Fruit fly (Drosophila melanogaster) whole organism, wandering third instar larva: Measurements from ENCODE around the gene NP15.6.

ENCODE experiments used
- Abd-B ChIP-seq: fragments of >200 bp; optimal IDR thresholded peaks from 2 replicates; lab custom pipeline; 2017; ENCODE audit warnings: missing biosample characterization, missing genetic modification characterization
- CG9705 ChIP-seq: fragments of 200-800 bp; sonication (Bioruptor generic); optimal IDR thresholded peaks from 2 replicates; lab custom pipeline; 2018; ENCODE audit warnings: missing biosample characterization, mild to moderate bottlenecking, missing genetic modification characterization
- Dfd ChIP-seq: fragments of >200 bp; optimal IDR thresholded peaks from 2 replicates; lab custom pipeline; 2017; ENCODE audit warnings: missing biosample characterization, missing genetic modification characterization
- Hnf4 ChIP-seq: fragments of 200-800 bp; sonication (Bioruptor generic); optimal IDR thresholded peaks from 2 replicates; lab custom pipeline; 2016; ENCODE audit warnings: missing biosample characterization, mild to moderate bottlenecking, missing genetic modification characterization
- OdsH ChIP-seq: fragments of 200-800 bp; sonication (Bioruptor generic); optimal IDR thresholded peaks from 2 replicates; lab custom pipeline; 2016; ENCODE audit warnings: missing biosample characterization, mild to moderate bottlenecking, missing genetic modification characterization
- br ChIP-seq: fragments of 200-800 bp; sonication (Bioruptor generic); optimal IDR thresholded peaks from 2 replicates; lab custom pipeline; 2016; ENCODE audit warnings: missing biosample characterization, missing genetic modification characterization
- brk ChIP-seq: fragments of 200-800 bp; sonication (Bioruptor generic); optimal IDR thresholded peaks from 2 replicates; lab custom pipeline; 2016; ENCODE audit warnings: missing biosample characterization, mild to moderate bottlenecking, missing genetic modification characterization
- dl ChIP-seq, 2 experiments: fragments of 175-275, 200-275 bp in 1 of 2; fragments of 200-275 bp in 1 of 2; sonication (Bioruptor generic); optimal IDR thresholded peaks; lab custom pipeline; 2018; ENCODE audit warnings: mild to moderate bottlenecking in 2 of 2, missing biosample characterization in 2 of 2, missing genetic modification characterization in 2 of 2, moderate library complexity in 2 of 2; ENCODE audit not compliant: partially characterized antibody in 2 of 2, insufficient read depth in 1 of 2
- ey ChIP-seq: fragments of 200-800 bp; sonication (Bioruptor generic); optimal IDR thresholded peaks from 2 replicates; lab custom pipeline; 2016; ENCODE audit warnings: missing biosample characterization, missing genetic modification characterization
- lola ChIP-seq: fragments of >200 bp; optimal IDR thresholded peaks from 2 replicates; lab custom pipeline; 2017; ENCODE audit warnings: missing biosample characterization, missing genetic modification characterization
- psq ChIP-seq: fragments of 200-800 bp; sonication (Bioruptor generic); optimal IDR thresholded peaks from 3 replicates; lab custom pipeline; 2017; ENCODE audit warnings: missing biosample characterization, mild to moderate bottlenecking, missing genetic modification characterization, moderate library complexity
- tai ChIP-seq: sonication (Bioruptor generic); optimal IDR thresholded peaks from 2 replicates; lab custom pipeline; 2016; ENCODE audit warnings: missing biosample characterization, missing genetic modification characterization
- usp ChIP-seq: fragments of >200 bp; optimal IDR thresholded peaks from 2 replicates; lab custom pipeline; 2017; ENCODE audit warnings: missing biosample characterization, missing genetic modification characterization

dm6 chr3R:19014027-19014426 lies 13.1 kb upstream of the NP15.6 start:
- TF ChIP-seq CG9705 (GFP tag; lab: Kevin White, UChicago) (no peak), ey (GFP tag; lab: Kevin White, UChicago) (no peak), lola (GFP tag; lab: Kevin White, UChicago) (no peak), Hnf4 (GFP tag; lab: Kevin White, UChicago) (no peak), br (GFP tag; lab: Kevin White, UChicago) (no peak), tai (GFP tag; lab: Kevin White, UChicago) (no peak), Dfd (no peak), usp (GFP tag; lab: Kevin White, UChicago) (no peak), brk (GFP tag; lab: Kevin White, UChicago) (no peak), dl (GFP tag; optimal IDR thresholded peaks at IDR 0.05; lab: Kevin White, UChicago; ENCODE audit: insufficient read depth in 1 of 2, partially characterized antibody in 2 of 2) (no peak), OdsH (GFP tag; lab: Kevin White, UChicago) (no peak), Abd-B (GFP tag; lab: Kevin White, UChicago) (no peak), psq (GFP tag; lab: Kevin White, UChicago) (no peak)
